Fruit fly (Drosophila melanogaster) whole organism, embryonic: ENCODE data around the gene CG15728.

Experiments used
- B-H1 ChIP-seq: fragments of 200-800 bp; sonication (Bioruptor generic); IDR thresholded peaks from 3 replicates; pipeline ENCODE4 v1.3.6; 2022; ENCODE audit warnings: missing biosample characterization, missing genetic modification characterization
- CG10267 ChIP-seq: fragments of 200-800 bp; sonication (Bioruptor generic); optimal IDR thresholded peaks from 2 replicates; lab custom pipeline; 2018; ENCODE audit warnings: missing biosample characterization, mild to moderate bottlenecking, missing genetic modification characterization, moderate library complexity
- CG10274 ChIP-seq: fragments of 200-800 bp; sonication (Bioruptor generic); optimal IDR thresholded peaks from 3 replicates; lab custom pipeline; 2017; ENCODE audit warnings: missing biosample characterization, mild to moderate bottlenecking, missing genetic modification characterization
- CG10366 ChIP-seq: fragments of 200-800 bp; sonication (Bioruptor generic); IDR thresholded peaks from 2 replicates; pipeline ENCODE4 v1.3.6; 2022; ENCODE audit warnings: missing biosample characterization, missing genetic modification characterization
- CG10565 ChIP-seq: fragments of 200-800 bp; sonication (Bioruptor generic); optimal IDR thresholded peaks from 3 replicates; lab custom pipeline; 2016; ENCODE audit warnings: missing biosample characterization, mild to moderate bottlenecking, missing genetic modification characterization
- CG10959 ChIP-seq: fragments of 200-800 bp; sonication (Bioruptor generic); IDR thresholded peaks from 2 replicates; pipeline ENCODE4 v1.3.6; 2022; ENCODE audit warnings: missing biosample characterization, missing genetic modification characterization
- CG11398 ChIP-seq: fragments of 200-800 bp; sonication (Bioruptor generic); optimal IDR thresholded peaks from 2 replicates; lab custom pipeline; 2016; ENCODE audit warnings: missing biosample characterization, missing genetic modification characterization
- CG12104 ChIP-seq: fragments of 200-800 bp; sonication (Bioruptor generic); optimal IDR thresholded peaks from 3 replicates; lab custom pipeline; 2016; ENCODE audit warnings: missing biosample characterization, missing genetic modification characterization
- CG16779 ChIP-seq: fragments of 200-800 bp; sonication (Bioruptor generic); IDR thresholded peaks from 2 replicates; pipeline ENCODE4 v1.3.6; 2022; ENCODE audit warnings: missing biosample characterization, missing genetic modification characterization
- CG16863 ChIP-seq: fragments of 200-800 bp; sonication (Bioruptor generic); optimal IDR thresholded peaks from 3 replicates; lab custom pipeline; 2016; ENCODE audit warnings: missing biosample characterization, missing genetic modification characterization
- CG17568 ChIP-seq: fragments of 200-800 bp; sonication (Bioruptor generic); optimal IDR thresholded peaks from 2 replicates; lab custom pipeline; 2018; ENCODE audit warnings: missing biosample characterization, mild to moderate bottlenecking, missing genetic modification characterization, moderate library complexity
- CG17829 ChIP-seq: fragments of 200-800 bp; optimal IDR thresholded peaks from 2 replicates; lab custom pipeline; 2019; ENCODE audit warnings: missing biosample characterization, mild to moderate bottlenecking, missing genetic modification characterization, moderate library complexity
- CG2120 ChIP-seq: fragments of 200-800 bp; sonication (Bioruptor generic); optimal IDR thresholded peaks from 3 replicates; lab custom pipeline; 2016; ENCODE audit warnings: missing biosample characterization, missing genetic modification characterization
- CG3065 ChIP-seq: fragments of 200-800 bp; sonication (Bioruptor generic); optimal IDR thresholded peaks from 2 replicates; lab custom pipeline; 2016; ENCODE audit warnings: missing biosample characterization, missing genetic modification characterization
- CG3407 ChIP-seq: fragments of 200-800 bp; sonication (Bioruptor generic); optimal IDR thresholded peaks from 2 replicates; lab custom pipeline; 2018; ENCODE audit warnings: missing biosample characterization, mild to moderate bottlenecking, missing genetic modification characterization
- CG3726 ChIP-seq: fragments of 200-800 bp; sonication (Bioruptor generic); IDR thresholded peaks from 3 replicates; pipeline ENCODE4, ENCODE4 v1.3.6; 2022; ENCODE audit warnings: missing biosample characterization, missing genetic modification characterization
- CG3838 ChIP-seq: fragments of 200-800 bp; sonication (Bioruptor generic); optimal IDR thresholded peaks from 3 replicates; lab custom pipeline; 2016; ENCODE audit warnings: missing biosample characterization, missing genetic modification characterization
- CG3995 ChIP-seq: fragments of 200-800 bp; sonication (Bioruptor generic); optimal IDR thresholded peaks from 3 replicates; lab custom pipeline; 2016; ENCODE audit warnings: missing biosample characterization, missing genetic modification characterization
- CG4707 ChIP-seq: fragments of 200-800 bp; sonication (Bioruptor generic); optimal IDR thresholded peaks from 2 replicates; lab custom pipeline; 2018; ENCODE audit warnings: missing biosample characterization, mild to moderate bottlenecking, missing genetic modification characterization, moderate library complexity
- CG6689 ChIP-seq: fragments of 200-800 bp; sonication (Bioruptor generic); IDR thresholded peaks from 2 replicates; pipeline ENCODE4 v1.3.6; 2022; ENCODE audit warnings: missing biosample characterization, missing genetic modification characterization
- CG9876 ChIP-seq: fragments of 200-800 bp; sonication (Bioruptor generic); optimal IDR thresholded peaks from 2 replicates; lab custom pipeline; 2016; ENCODE audit warnings: missing biosample characterization, missing genetic modification characterization
- CHES-1-like ChIP-seq: fragments of 200-800 bp; sonication (Bioruptor generic); optimal IDR thresholded peaks from 2 replicates; lab custom pipeline; 2016; ENCODE audit warnings: missing biosample characterization, missing genetic modification characterization
- Drgx ChIP-seq: fragments of 200-800 bp; sonication (Bioruptor generic); IDR thresholded peaks from 2 replicates; pipeline ENCODE4 v1.3.6; 2022; ENCODE audit warnings: missing biosample characterization, missing genetic modification characterization
- Eip74EF ChIP-seq, 2 experiments: fragments of 200-800 bp in 1 of 2; fragments of >200 bp in 1 of 2; sonication (Bioruptor generic) in 1 of 2; optimal IDR thresholded peaks; 2 replicates each; lab custom pipeline; 2017 to 2019; ENCODE audit warnings: missing biosample characterization in 2 of 2, missing genetic modification characterization in 2 of 2, mild to moderate bottlenecking in 1 of 2, moderate library complexity in 1 of 2
- Fer2 ChIP-seq: fragments of 200-800 bp; sonication (Bioruptor generic); optimal IDR thresholded peaks from 2 replicates; lab custom pipeline; 2018; ENCODE audit warnings: missing biosample characterization, mild to moderate bottlenecking, missing genetic modification characterization, moderate library complexity
- Gug ChIP-seq: fragments of 200-800 bp; sonication (Bioruptor generic); IDR thresholded peaks from 4 replicates; pipeline ENCODE4 v1.3.6; 2022; ENCODE audit warnings: missing biosample characterization, missing genetic modification characterization
- HmgD ChIP-seq: fragments of 200-800 bp; sonication (Bioruptor generic); optimal IDR thresholded peaks from 3 replicates; lab custom pipeline; 2016; ENCODE audit warnings: missing biosample characterization, missing genetic modification characterization
- Nf-YC ChIP-seq: fragments of 200-800 bp; optimal IDR thresholded peaks from 3 replicates; lab custom pipeline; 2019; ENCODE audit warnings: missing biosample characterization, mild to moderate bottlenecking, missing genetic modification characterization, moderate library complexity
- Pdp1 ChIP-seq, 2 experiments: fragments of 200-800 bp; sonication (Bioruptor generic); optimal IDR thresholded peaks; 3 replicates each; lab custom pipeline; 2016; ENCODE audit warnings: missing biosample characterization in 2 of 2, missing genetic modification characterization in 2 of 2, mild to moderate bottlenecking in 1 of 2, moderate library complexity in 1 of 2
- Ptx1 ChIP-seq: fragments of 200-800 bp; sonication (Bioruptor generic); IDR thresholded peaks from 2 replicates; pipeline ENCODE4 v1.3.6; 2022; ENCODE audit warnings: missing biosample characterization, missing genetic modification characterization
- Sox100B ChIP-seq: fragments of 200-800 bp; sonication (Bioruptor generic); optimal IDR thresholded peaks from 3 replicates; lab custom pipeline; 2018; ENCODE audit warnings: missing biosample characterization, mild to moderate bottlenecking, missing genetic modification characterization
- Sry-β ChIP-seq: fragments of 200-800 bp; sonication (Bioruptor generic); optimal IDR thresholded peaks from 2 replicates; lab custom pipeline; 2018; ENCODE audit warnings: missing biosample characterization, mild to moderate bottlenecking, missing genetic modification characterization, moderate library complexity
- ap ChIP-seq: fragments of 200-800 bp; sonication (Bioruptor generic); IDR thresholded peaks from 2 replicates; pipeline ENCODE4 v1.3.6; 2022; ENCODE audit warnings: missing biosample characterization, missing genetic modification characterization
- dati ChIP-seq: fragments of 200-800 bp; sonication (Bioruptor generic); IDR thresholded peaks from 2 replicates; pipeline ENCODE4 v1.3.6; 2022; ENCODE audit warnings: missing biosample characterization, missing genetic modification characterization
- dm ChIP-seq: fragments of 200-800 bp; sonication (Bioruptor generic); optimal IDR thresholded peaks from 3 replicates; lab custom pipeline; 2016; ENCODE audit warnings: missing biosample characterization, missing genetic modification characterization
- dpn ChIP-seq, 2 experiments: fragments of 200-800 bp; sonication (Bioruptor generic); optimal IDR thresholded peaks; 3 replicates each; lab custom pipeline; 2016; ENCODE audit warnings: missing biosample characterization in 2 of 2, missing genetic modification characterization in 2 of 2
- dysf ChIP-seq: fragments of 200-800 bp; sonication (Bioruptor generic); IDR thresholded peaks from 3 replicates; pipeline ENCODE4 v1.3.6; 2022; ENCODE audit warnings: missing biosample characterization, missing genetic modification characterization
- en ChIP-seq: fragments of 200-800 bp; sonication (Bioruptor generic); optimal IDR thresholded peaks from 2 replicates; lab custom pipeline; 2016; ENCODE audit warnings: missing biosample characterization, missing genetic modification characterization
- h ChIP-seq: fragments of >200 bp; optimal IDR thresholded peaks from 2 replicates; lab custom pipeline; 2017
- kni ChIP-seq: fragments of 200-800 bp; sonication (Bioruptor generic); optimal IDR thresholded peaks from 3 replicates; lab custom pipeline; 2017; ENCODE audit warnings: mild to moderate bottlenecking, missing biosample characterization, missing genetic modification reagents, missing genetic modification characterization
- prd ChIP-seq, 3 experiments: fragments of >200 bp in 2 of 3; fragments of 200-800 bp in 1 of 3; sonication (Bioruptor generic) in 1 of 3; optimal IDR thresholded peaks in 2 of 3; IDR thresholded peaks in 1 of 3; 2 replicates in 2 of 3; 3 replicates in 1 of 3; pipeline versions ENCODE4 v1.3.6 to Lab custom; 2017 to 2022; ENCODE audit warnings: missing biosample characterization in 1 of 3, missing genetic modification characterization in 1 of 3
- pros ChIP-seq: fragments of 200-800 bp; sonication (Bioruptor generic); optimal IDR thresholded peaks from 3 replicates; lab custom pipeline; 2019; ENCODE audit warnings: missing biosample characterization, mild to moderate bottlenecking, missing genetic modification characterization, moderate library complexity
- psq ChIP-seq: fragments of 200-800 bp; sonication (Bioruptor generic); optimal IDR thresholded peaks from 2 replicates; lab custom pipeline; 2017; ENCODE audit warnings: missing biosample characterization, missing genetic modification characterization
- sens ChIP-seq: fragments of 200-800 bp; sonication (Bioruptor generic); peaks from one replicate; lab custom pipeline; 2016; ENCODE audit warnings: missing biosample characterization, missing genetic modification characterization
- sens-2 ChIP-seq: fragments of 200-800 bp; sonication (Bioruptor generic); IDR thresholded peaks from 2 replicates; pipeline ENCODE4 v1.3.6; 2022; ENCODE audit warnings: missing biosample characterization, missing genetic modification characterization
- slou ChIP-seq: fragments of 200-800 bp; sonication (Bioruptor generic); optimal IDR thresholded peaks from 3 replicates; lab custom pipeline; 2016; ENCODE audit warnings: missing biosample characterization, missing genetic modification characterization
- ttk ChIP-seq: fragments of 200-800 bp; sonication (Bioruptor generic); IDR thresholded peaks from 2 replicates; pipeline ENCODE4 v2.1.2; 2022; ENCODE audit warnings: missing biosample characterization, missing genetic modification characterization
- wdn ChIP-seq: fragments of 200-800 bp; sonication (Bioruptor generic); IDR thresholded peaks from 2 replicates; pipeline ENCODE4 v1.3.6; 2022; ENCODE audit warnings: missing biosample characterization, missing genetic modification characterization
- zen ChIP-seq: fragments of 200-800 bp; sonication (Bioruptor generic); optimal IDR thresholded peaks from 3 replicates; lab custom pipeline; 2018; ENCODE audit warnings: missing biosample characterization, mild to moderate bottlenecking, missing genetic modification characterization, moderate library complexity
- zen2 ChIP-seq: fragments of 200-800 bp; sonication (Bioruptor generic); IDR thresholded peaks from 3 replicates; pipeline ENCODE4 v1.3.6; 2022; ENCODE audit warnings: missing biosample characterization, missing genetic modification characterization; ENCODE audit not compliant: partially characterized antibody
- zf30C ChIP-seq: fragments of 200-800 bp; sonication (Bioruptor generic); optimal IDR thresholded peaks from 3 replicates; lab custom pipeline; 2018; ENCODE audit warnings: missing biosample characterization, mild to moderate bottlenecking, missing genetic modification characterization

Gene CG15728

dm6 chrX:12575827-12576408 is 48.2 kb upstream of the CG15728 start (continued):
- TF ChIP-seq CG3065 (peak; percentile 29), CG12104 (peak; percentile 2), CG16779 (GFP tag; lab: Robert Waterston, UW) (no peak), h (lab: Kevin White, UChicago) (no peak), CG17568 (GFP tag; lab: Kevin White, UChicago) (peak; percentile 12), ttk (GFP tag; lab: Robert Waterston, UW) (no peak), Fer2 (no peak), en (GFP tag; lab: Kevin White, UChicago) (no peak), B-H1 (GFP tag; lab: Robert Waterston, UW) (peak; percentile 20; the same call in 1 of the 3 replicates), Sry-β (peak; percentile 6), CG3407 (peak; percentile 72), CG6689 (GFP tag; lab: Robert Waterston, UW) (peak; percentile 74), Eip74EF (GFP tag; optimal IDR thresholded peaks at IDR 0.05; lab: Kevin White, UChicago) (no peak), CG10959 (no peak; the same call in none of the 2 replicates), CG4707 (GFP tag; lab: Kevin White, UChicago) (peak; percentile 77), CG11398 (GFP tag; lab: Kevin White, UChicago) (no peak), Ptx1 (GFP tag; lab: Robert Waterston, UW) (peak; percentile 52), HmgD (no peak), CG17829 (tag; lab: Kevin White, UChicago) (peak; percentile 81), CG10267 (tag; lab: Kevin White, UChicago) (peak; percentile 68), CG2120 (GFP tag; lab: Kevin White, UChicago) (no peak), Nf-YC (tag; lab: Kevin White, UChicago) (no peak), psq (GFP tag; lab: Kevin White, UChicago) (no peak), CG9876 (no peak), CG3726 (GFP tag; lab: Robert Waterston, UW) (no peak), Pdp1 (GFP tag; optimal IDR thresholded peaks at IDR 0.05; lab: Kevin White, UChicago) (peak; percentile 44 to 48), sens-2 (GFP tag; lab: Robert Waterston, UW) (no peak), wdn (GFP tag; lab: Robert Waterston, UW) (no peak), pros (GFP tag; lab: Kevin White, UChicago) (no peak), Drgx (peak; percentile 86), CG16863 (peak; percentile 59), dpn (GFP tag; optimal IDR thresholded peaks at IDR 0.05; lab: Kevin White, UChicago) (peak; percentile 18 to 61), kni (GFP tag; lab: Kevin White, UChicago) (no peak), Gug (GFP tag; lab: Robert Waterston, UW) (no peak), zen2 (GFP tag; lab: Robert Waterston, UW) (no peak), ap (no peak), sens (GFP tag; lab: Kevin White, UChicago) (peak; percentile 95), Sox100B (GFP tag; lab: Kevin White, UChicago) (peak; percentile 76), CG3838 (GFP tag; lab: Kevin White, UChicago) (peak; percentile 15), dm (no peak), zen (peak; percentile 59), CG10274 (GFP tag; lab: Kevin White, UChicago) (peak; percentile 18), CG10366 (GFP tag; lab: Robert Waterston, UW) (peak; percentile 38; the same call in 1 of the 2 replicates), dysf (GFP tag; lab: Robert Waterston, UW) (peak; percentile 26; the same call in 1 of the 3 replicates), CG10565 (GFP tag; lab: Kevin White, UChicago) (no peak), CG3995 (GFP tag; lab: Kevin White, UChicago) (no peak), dati (GFP tag; lab: Robert Waterston, UW) (no peak), slou (GFP tag; lab: Kevin White, UChicago) (no peak), zf30C (GFP tag; lab: Kevin White, UChicago) (no peak), prd (optimal IDR thresholded peaks at IDR 0.05; lab: Kevin White, UChicago) (no peak), prd (GFP tag; IDR thresholded peaks at IDR 0.05; lab: Robert Waterston, UW) (peak; percentile 64; the same call in 2 of the 3 replicates), CHES-1-like (GFP tag; lab: Kevin White, UChicago) (no peak)
